Fruit fly (Drosophila melanogaster): ENCODE measurements around the gene CG12320.

The CG12320 gene

dm6 chr3R:18277406-18277805 lies 24.9 kb upstream of the CG12320 start:
- TF ChIP-seq noc (tag; optimal IDR thresholded peaks at IDR 0.05): no peak

- TF ChIP-seq noc (tag; optimal IDR thresholded peaks at IDR 0.05): no peak
These were observed 24.2 kb upstream of the CG12320 start for dm6 chr3R:18276688-18277087.

- TF ChIP-seq noc (tag; optimal IDR thresholded peaks at IDR 0.05): no peak
These were observed 22.7 kb upstream of the CG12320 start for dm6 chr3R:18275113-18275782.

- no peak for TF ChIP-seq noc (tag; optimal IDR thresholded peaks at IDR 0.05)
These were observed 22.0 kb upstream of the CG12320 start, which contains the start of the genes Vps39 and eIF1A for dm6 chr3R:18274328-18275098. Gene Vps39 (minus strand): TSS chr3R:18274446. Gene eIF1A (plus strand): TSS chr3R:18274665.

DNA sequence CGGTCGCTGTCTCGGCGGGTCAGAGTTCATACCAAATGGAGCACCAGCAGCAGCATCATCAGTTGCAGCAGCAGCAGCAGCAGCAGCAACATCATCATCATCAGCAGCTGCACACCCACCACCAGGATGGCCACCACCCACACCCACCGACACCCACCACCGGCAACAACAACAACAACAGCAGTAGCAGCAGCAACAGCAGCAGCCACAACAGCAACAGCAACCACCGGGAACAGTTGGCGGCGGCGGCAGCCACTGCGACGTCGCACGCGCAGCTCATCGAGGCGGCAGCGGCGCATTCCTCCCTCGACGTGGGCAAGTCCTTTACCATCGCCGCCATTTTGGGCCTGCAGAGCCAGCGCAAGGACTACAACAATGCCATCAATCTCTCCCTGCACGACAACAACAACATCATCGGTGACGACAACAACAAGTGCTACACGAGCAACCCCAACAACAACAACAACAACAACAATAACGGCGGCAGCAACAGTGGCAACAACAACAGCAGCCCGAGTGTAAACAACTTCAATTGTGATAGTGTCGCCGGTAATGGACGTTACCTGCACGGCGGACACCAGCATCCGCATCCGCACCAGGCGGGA lies 17.3 kb upstream of the CG12320 start:
- TF ChIP-seq noc (tag; optimal IDR thresholded peaks at IDR 0.05): no peak

dm6 chr3R:18267489-18267888 lies 15.0 kb upstream of the CG12320 start, which contains the start of gene CG18599:
Gene CG18599 (plus strand): TSS chr3R:18267789.
- TF ChIP-seq noc (tag; optimal IDR thresholded peaks at IDR 0.05): no peak

DNA sequence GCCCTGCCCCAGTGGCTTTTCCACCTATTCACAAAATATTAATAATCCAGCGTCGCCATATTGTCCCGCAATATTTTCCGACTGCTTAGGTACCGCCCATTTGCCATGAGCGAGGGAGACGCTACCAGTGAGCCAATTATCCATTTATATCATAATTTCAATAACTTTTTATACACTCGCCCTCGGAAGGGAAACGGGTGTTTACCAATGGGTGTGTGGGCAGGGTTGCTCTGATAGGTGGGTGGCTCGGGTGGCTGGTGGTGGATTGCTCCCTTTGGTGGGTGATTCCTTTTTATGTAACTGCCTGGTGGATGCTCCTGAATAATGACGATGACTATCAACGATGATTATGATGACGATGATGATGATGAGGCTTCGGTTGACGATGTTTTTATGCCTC lies 14.1 kb upstream of the CG12320 start:
- no peak for TF ChIP-seq noc (tag; optimal IDR thresholded peaks at IDR 0.05)

DNA sequence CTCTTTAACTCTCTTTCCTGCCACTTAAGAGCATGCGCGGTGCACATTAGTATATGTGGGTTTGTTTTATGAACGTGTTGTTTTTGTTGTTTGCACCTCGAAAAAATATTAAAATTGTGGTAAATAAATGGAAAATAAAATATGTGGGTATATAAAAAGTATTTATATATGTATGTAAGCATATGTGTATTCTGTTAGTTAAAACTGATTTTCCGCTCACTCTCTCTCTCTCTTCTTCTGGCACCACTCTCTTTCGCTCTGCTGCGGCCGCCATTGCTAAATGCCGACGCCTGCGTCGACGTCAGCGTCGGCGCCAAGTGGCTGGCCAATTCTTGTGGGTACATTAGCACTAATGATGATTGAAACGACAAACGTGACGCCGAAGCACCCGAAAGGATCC lies 12.7 kb upstream of the CG12320 start:
- no peak for TF ChIP-seq noc (tag; optimal IDR thresholded peaks at IDR 0.05)

- TF ChIP-seq noc (tag; optimal IDR thresholded peaks at IDR 0.05): no peak
These were observed 9.1 kb upstream of the CG12320 start for dm6 chr3R:18261602-18262001.

- TF ChIP-seq noc (tag; optimal IDR thresholded peaks at IDR 0.05): no peak
These were observed 7.5 kb upstream of the CG12320 start for dm6 chr3R:18260016-18260415.

DNA sequence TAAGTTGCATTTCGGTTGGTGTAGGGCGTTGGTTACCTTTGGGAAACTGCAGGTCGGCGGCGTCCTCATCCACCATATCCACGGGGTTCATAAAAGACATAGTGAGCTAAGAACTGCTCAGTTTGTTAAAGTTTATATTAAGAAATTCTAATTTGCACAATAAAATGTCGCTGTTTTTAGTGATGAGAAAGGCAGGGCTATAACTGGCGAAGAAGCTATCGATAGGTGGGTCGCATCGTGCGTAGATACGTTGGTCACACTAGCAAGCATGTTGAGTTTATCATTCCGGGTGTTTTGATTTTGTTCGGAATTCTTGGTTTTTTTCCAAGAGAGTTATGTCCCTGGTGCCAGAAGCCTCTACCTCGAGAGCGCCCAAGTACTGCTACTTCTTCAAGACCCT lies 2.7 kb upstream of the CG12320 start, which contains the start of the genes Ada2a, Polr2D, Tgs1 and moi:
TSS of gene Ada2a (minus strand) at position 207 of the 400 bp plus-strand sequence.
TSS of gene Polr2D (minus strand) at position 207 of the 400 bp plus-strand sequence.
TSS of gene Tgs1 (plus strand) at position 250 of the 400 bp plus-strand sequence.
TSS of gene moi (plus strand) at position 250 of the 400 bp plus-strand sequence.
- no peak for TF ChIP-seq noc (tag; optimal IDR thresholded peaks at IDR 0.05)

DNA sequence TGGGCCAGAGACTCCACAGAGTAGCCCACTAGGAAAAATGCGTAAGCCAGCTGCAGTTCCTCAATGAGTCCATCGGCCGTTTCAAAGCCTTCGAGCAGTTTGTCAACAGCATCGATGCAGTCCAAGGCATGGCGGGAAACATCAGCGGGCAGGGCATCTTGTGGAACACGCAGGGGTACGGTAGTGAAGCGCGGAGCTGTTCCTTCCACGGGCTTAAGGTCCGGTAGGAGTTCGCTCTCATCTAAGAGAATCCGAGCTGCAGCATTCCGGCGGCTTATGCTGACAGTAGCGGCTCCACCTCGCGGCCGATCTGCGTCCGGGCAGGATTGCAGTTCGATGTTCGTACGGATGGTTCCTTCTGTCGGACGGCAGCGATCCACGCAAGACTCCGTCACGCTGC lies 658 bp downstream of the CG12320 start:
- TF ChIP-seq noc (tag; optimal IDR thresholded peaks at IDR 0.05): no peak

DNA sequence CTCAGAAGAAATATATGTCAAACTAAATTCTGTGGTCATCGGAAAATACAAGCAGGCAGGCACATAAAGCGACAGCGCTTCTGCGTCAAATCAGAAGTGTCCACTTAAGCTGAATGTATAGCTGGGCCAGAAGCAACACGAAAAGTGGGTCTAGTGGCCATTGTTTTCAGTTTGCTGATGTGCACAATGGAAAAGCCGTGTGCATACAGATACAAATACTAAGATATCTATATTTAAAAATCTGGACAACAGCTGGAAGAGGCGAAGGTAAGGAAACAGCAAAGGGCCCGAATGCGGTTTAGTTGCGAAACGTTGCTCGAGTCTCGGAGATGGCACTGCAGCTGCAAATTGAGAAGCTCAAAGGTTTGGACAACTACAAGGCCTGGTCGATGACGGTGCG lies 1.7 kb downstream of the CG12320 start, which contains the start of gene CG18598:
TSS of gene CG18598 (plus strand) at position 301 of the 400 bp plus-strand sequence.
- TF ChIP-seq noc (tag; optimal IDR thresholded peaks at IDR 0.05): no peak

dm6 chr3R:18249268-18249667 lies 3.3 kb downstream of the CG12320 start:
- no peak for TF ChIP-seq noc (tag; optimal IDR thresholded peaks at IDR 0.05)

dm6 chr3R:18246041-18246440 lies 6.5 kb downstream of the CG12320 start:
- TF ChIP-seq noc (tag; optimal IDR thresholded peaks at IDR 0.05): no peak

DNA sequence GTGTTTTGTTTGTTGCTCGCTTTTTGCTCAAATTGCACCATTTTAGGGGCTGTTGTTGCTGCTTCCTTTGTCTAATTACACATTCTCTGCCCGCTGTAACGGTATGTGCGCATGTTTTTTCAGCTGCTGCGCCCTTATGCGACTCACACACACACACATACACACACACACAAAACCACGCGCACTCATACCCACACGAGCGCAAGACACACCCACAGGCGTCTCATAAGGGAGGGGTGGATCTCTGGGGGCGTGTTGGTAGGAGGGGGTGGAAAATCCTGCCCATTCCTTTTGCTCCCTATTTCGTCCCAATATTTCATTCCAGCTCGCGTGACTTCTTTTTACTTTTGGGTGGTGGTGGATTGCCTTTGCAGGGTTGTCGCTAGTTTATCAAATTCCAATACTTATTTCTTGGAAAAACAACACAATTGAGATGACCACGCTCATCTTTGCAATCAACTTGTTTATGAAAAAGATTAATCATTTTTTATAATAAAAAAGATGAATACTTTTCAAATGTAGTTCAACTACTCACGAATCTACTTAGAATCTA lies 7.4 kb downstream of the CG12320 start:
- no peak for TF ChIP-seq noc (tag; optimal IDR thresholded peaks at IDR 0.05)

Measured in whole organism, larva.